Worm (Caenorhabditis elegans) whole organism, L4 larva: ENCODE results near the gene F35C11.3.

ENCODE experiments used
- F37D6.2 ChIP-seq: sonication (generic microtip); optimal IDR thresholded peaks from 2 replicates; lab custom pipeline; 2016; ENCODE audit warnings: mild to moderate bottlenecking, missing genetic modification characterization, missing compliant biosample characterization
- T26A8.4 ChIP-seq: fragments of 200-800 bp; sonication (Bioruptor generic); IDR thresholded peaks from 2 replicates; pipeline ENCODE4 v1.3.6; 2022; ENCODE audit warnings: missing genetic modification characterization, missing compliant biosample characterization
- Y105C5A.15 ChIP-seq: fragments of 200-800 bp; sonication (Bioruptor generic); IDR thresholded peaks from 2 replicates; pipeline ENCODE4 v1.3.6; 2022; ENCODE audit warnings: missing genetic modification characterization, missing compliant biosample characterization
- aha-1 ChIP-seq: fragments of 150-350 bp; peaks from one replicate; lab custom pipeline; 2014; ENCODE audit warnings: missing biosample characterization, missing genetic modification characterization
- aly-2 ChIP-seq: sonication (generic microtip); optimal IDR thresholded peaks from 2 replicates; lab custom pipeline; 2018; ENCODE audit warnings: missing biosample characterization, missing genetic modification characterization
- ama-1 ChIP-seq: fragments of 150-350 bp; optimal IDR thresholded peaks from 2 replicates; lab custom pipeline; 2014; ENCODE audit warnings: inconsistent platforms, mixed read lengths
- ceh-20 ChIP-seq: fragments of 200-800 bp; sonication (Bioruptor generic); IDR thresholded peaks from 2 replicates; pipeline ENCODE4 v1.3.6; 2022; ENCODE audit warnings: missing genetic modification reagents, missing genetic modification characterization, missing compliant biosample characterization
- ceh-28 ChIP-seq: fragments of 150-350 bp; optimal IDR thresholded peaks from 2 replicates; lab custom pipeline; 2014; ENCODE audit warnings: missing biosample characterization, missing genetic modification reagents, missing genetic modification characterization
- ceh-44 ChIP-seq: fragments of 200-800 bp; sonication (Bioruptor generic); IDR thresholded peaks from 2 replicates; pipeline ENCODE4 v1.3.6; 2022; ENCODE audit warnings: missing genetic modification reagents, missing genetic modification characterization, missing compliant biosample characterization
- ctbp-1 ChIP-seq: fragments of 200-800 bp; sonication (Bioruptor generic); IDR thresholded peaks from 2 replicates; pipeline ENCODE4 v1.3.6; 2022; ENCODE audit warnings: missing genetic modification reagents, missing genetic modification characterization, missing compliant biosample characterization
- dmd-9 ChIP-seq: fragments of 200-800 bp; sonication (Bioruptor generic); IDR thresholded peaks from 2 replicates; pipeline ENCODE4 v1.3.6; 2022; ENCODE audit warnings: missing genetic modification reagents, missing genetic modification characterization, missing compliant biosample characterization
- dpl-1 ChIP-seq: fragments of 150-350 bp; optimal IDR thresholded peaks from 2 replicates; lab custom pipeline; 2014; ENCODE audit warnings: missing biosample characterization, missing genetic modification reagents, missing genetic modification characterization
- egl-43 ChIP-seq: fragments of 200-800 bp; sonication (Bioruptor generic); IDR thresholded peaks from 2 replicates; pipeline ENCODE4 v1.3.6; 2022; ENCODE audit warnings: missing genetic modification reagents, missing genetic modification characterization, missing compliant biosample characterization
- lin-15B ChIP-seq: fragments of 150-350 bp; sonication (generic microtip); optimal IDR thresholded peaks from 3 replicates; lab custom pipeline; 2014; ENCODE audit warnings: missing biosample characterization, missing genetic modification characterization
- lin-29 ChIP-seq: fragments of 200-800 bp; sonication (Bioruptor generic); IDR thresholded peaks from 2 replicates; pipeline ENCODE4 v1.3.6; 2022; ENCODE audit warnings: missing genetic modification reagents, missing genetic modification characterization, missing compliant biosample characterization
- lir-3 ChIP-seq: sonication (generic microtip); optimal IDR thresholded peaks from 2 replicates; lab custom pipeline; 2016; ENCODE audit warnings: mild to moderate bottlenecking, missing genetic modification characterization, missing compliant biosample characterization
- madf-9 ChIP-seq: fragments of 200-800 bp; sonication (Bioruptor generic); conservative IDR thresholded peaks from 2 replicates; pipeline ENCODE4 v1.3.6; 2022; ENCODE audit warnings: missing genetic modification reagents, missing genetic modification characterization, missing compliant biosample characterization
- mdl-1 ChIP-seq, 2 experiments: fragments of 150-350 bp in 1 of 2; sonication (generic microtip) in 1 of 2; optimal IDR thresholded peaks; 2 replicates each; lab custom pipeline; 2014 to 2017; ENCODE audit warnings: missing biosample characterization in 2 of 2, missing genetic modification characterization in 2 of 2
- mes-2 ChIP-seq: sonication (generic microtip); optimal IDR thresholded peaks from 2 replicates; lab custom pipeline; 2016; ENCODE audit warnings: missing genotype, mild to moderate bottlenecking, missing genetic modification characterization, missing compliant biosample characterization; ENCODE audit not compliant: poor library complexity, severe bottlenecking
- nhr-102 ChIP-seq: sonication (generic microtip); optimal IDR thresholded peaks from 2 replicates; lab custom pipeline; 2016; ENCODE audit warnings: mild to moderate bottlenecking, missing genetic modification characterization, moderate library complexity, missing compliant biosample characterization
- nhr-25 ChIP-seq: sonication (generic microtip); optimal IDR thresholded peaks from 2 replicates; lab custom pipeline; 2017; ENCODE audit warnings: missing genetic modification characterization, mild to moderate bottlenecking, missing compliant biosample characterization, antibody characterized with exemption, moderate library complexity, borderline replicate concordance; ENCODE audit not compliant: insufficient read depth
- nhr-41 ChIP-seq: fragments of 200-800 bp; sonication (Bioruptor generic); IDR thresholded peaks from 2 replicates; pipeline ENCODE4 v1.3.6; 2022; ENCODE audit warnings: missing genetic modification reagents, missing genetic modification characterization, missing compliant biosample characterization
- pha-4 ChIP-seq, 2 experiments: fragments of 150-350 bp in 1 of 2; fragments of 200-800 bp in 1 of 2; sonication (Bioruptor generic) in 1 of 2; IDR thresholded peaks in 1 of 2; optimal IDR thresholded peaks in 1 of 2; 2 replicates each; pipeline versions ENCODE4 v1.3.6 to Lab custom; 2014 to 2022; ENCODE audit warnings: missing genetic modification characterization in 2 of 2, missing genetic modification reagents in 2 of 2, missing biosample characterization in 1 of 2, missing compliant biosample characterization in 1 of 2
- saeg-2 ChIP-seq: fragments of 200-800 bp; sonication (Bioruptor generic); IDR thresholded peaks from 2 replicates; pipeline ENCODE4 v1.3.6; 2022; ENCODE audit warnings: missing genetic modification reagents, missing genetic modification characterization, missing compliant biosample characterization
- set-16 ChIP-seq: fragments of 200-800 bp; sonication (Bioruptor generic); IDR thresholded peaks from 2 replicates; pipeline ENCODE4 v1.3.6; 2022; ENCODE audit warnings: missing genetic modification reagents, missing genetic modification characterization, missing compliant biosample characterization
- snpc-1.2 ChIP-seq: fragments of 200-800 bp; sonication (Bioruptor generic); IDR thresholded peaks from 2 replicates; pipeline ENCODE4 v1.3.6; 2022; ENCODE audit warnings: missing genetic modification reagents, missing genetic modification characterization, missing compliant biosample characterization
- snpc-4 ChIP-seq: fragments of 150-350 bp; optimal IDR thresholded peaks from 2 replicates; lab custom pipeline; 2014; ENCODE audit warnings: missing biosample characterization, missing genetic modification characterization
- spr-1 ChIP-seq: sonication (generic microtip); optimal IDR thresholded peaks from 2 replicates; lab custom pipeline; 2016; ENCODE audit warnings: mild to moderate bottlenecking, missing genetic modification characterization, missing compliant biosample characterization
- tag-97 ChIP-seq: fragments of 200-800 bp; sonication (Bioruptor generic); IDR thresholded peaks from 2 replicates; pipeline ENCODE4 v1.3.6; 2022; ENCODE audit warnings: missing genetic modification characterization, missing compliant biosample characterization
- tra-1 ChIP-seq: fragments of 200-800 bp; sonication (Bioruptor generic); IDR thresholded peaks from 2 replicates; pipeline ENCODE4 v1.3.6; 2022; ENCODE audit warnings: missing genetic modification reagents, missing genetic modification characterization, missing compliant biosample characterization
- unc-39 ChIP-seq: sonication (generic microtip); optimal IDR thresholded peaks from 2 replicates; lab custom pipeline; 2017; ENCODE audit warnings: missing biosample characterization, missing genetic modification characterization
- unc-62 ChIP-seq, 3 experiments: fragments of 150-350 bp in 1 of 3; sonication (generic microtip); optimal IDR thresholded peaks in 2 of 3; peaks in 1 of 3; 1 replicate in 1 of 3; 2 replicates in 2 of 3; lab custom pipeline; 2014 to 2017; ENCODE audit warnings: missing biosample characterization in 3 of 3, missing genetic modification characterization in 3 of 3, missing genetic modification reagents in 3 of 3, missing genotype in 1 of 3
- zag-1 ChIP-seq: fragments of 150-350 bp; optimal IDR thresholded peaks from 2 replicates; lab custom pipeline; 2014; ENCODE audit warnings: missing biosample characterization, missing genetic modification characterization
- zfp-2 ChIP-seq: sonication (generic microtip); optimal IDR thresholded peaks from 2 replicates; lab custom pipeline; 2016; ENCODE audit warnings: mild to moderate bottlenecking, missing genetic modification characterization, missing compliant biosample characterization

F35C11.3 gene

ce11 chrII:8246476-8246875, at the start of gene F35C11.3:
Gene F35C11.3, plus strand, starts transcription at chrII:8246776.
- TF ChIP-seq lin-15B (tag; lab: Kevin White, UChicago), result no peak
- no peak for TF ChIP-seq nhr-41 (GFP tag; lab: Robert Waterston, UW)
- no peak for TF ChIP-seq mes-2
- no peak for TF ChIP-seq mdl-1 (tag; optimal IDR thresholded peaks at IDR 0.05; lab: Kevin White, UChicago)
- no peak for TF ChIP-seq ctbp-1 (GFP tag; lab: Robert Waterston, UW)
- TF ChIP-seq dmd-9, result no peak
- no peak for TF ChIP-seq zag-1 (tag; lab: Kevin White, UChicago)
- no peak for TF ChIP-seq ama-1 (lab: Kevin White, UChicago)
- TF ChIP-seq nhr-102 (tag; lab: Kevin White, UChicago), result no peak
- TF ChIP-seq nhr-25 (tag; lab: Kevin White, UChicago), result no peak
- TF ChIP-seq spr-1, result no peak
- TF ChIP-seq ceh-28, result no peak
- no peak for TF ChIP-seq lin-29 (GFP tag; lab: Robert Waterston, UW)
- TF ChIP-seq aha-1 (tag; lab: Kevin White, UChicago), result no peak
- TF ChIP-seq tra-1 (GFP tag; lab: Robert Waterston, UW), result no peak
- no peak for TF ChIP-seq T26A8.4 (GFP tag; lab: Robert Waterston, UW)
- no peak for TF ChIP-seq dpl-1 (GFP tag; lab: Kevin White, UChicago)

DNA sequence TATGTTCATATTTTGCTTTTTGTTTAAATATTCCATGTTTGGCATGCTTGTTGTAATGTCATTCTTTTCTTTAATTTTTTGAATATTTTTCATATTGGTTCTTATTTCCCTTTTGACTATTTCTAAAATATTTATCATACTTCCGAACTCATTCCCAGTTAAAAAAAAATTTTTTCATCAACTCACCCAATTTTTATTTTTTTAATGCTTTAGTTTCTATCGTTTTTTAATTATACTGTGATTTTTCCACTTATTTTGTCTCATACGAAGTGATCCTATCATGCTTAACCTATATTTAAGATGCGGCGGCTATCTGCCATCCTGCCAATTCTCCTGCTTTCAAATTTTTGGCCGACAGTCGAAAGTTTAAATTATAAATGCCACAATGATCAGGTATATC, 48.1 kb upstream of the F35C11.3 start, which contains the start of gene qua-1:
Gene qua-1, plus strand, starts transcription at position 301 of the 400 bp plus-strand sequence.
- TF ChIP-seq unc-62 (GFP tag; optimal IDR thresholded peaks at IDR 0.05 in 1 of 2; lab: Kevin White, UChicago) (no peak), unc-62 (tag; optimal IDR thresholded peaks at IDR 0.05; lab: Kevin White, UChicago) (no peak), zag-1 (tag; lab: Kevin White, UChicago) (no peak), ctbp-1 (GFP tag; lab: Robert Waterston, UW) (no peak), ceh-28 (no peak), unc-39 (tag; lab: Kevin White, UChicago) (no peak), egl-43 (GFP tag; lab: Robert Waterston, UW) (no peak), Y105C5A.15 (GFP tag; lab: Robert Waterston, UW) (no peak), set-16 (GFP tag; lab: Robert Waterston, UW) (no peak), lir-3 (no peak), aha-1 (tag; lab: Kevin White, UChicago) (no peak), ceh-20 (GFP tag; lab: Robert Waterston, UW) (no peak), mes-2 (no peak), madf-9 (GFP tag; lab: Robert Waterston, UW) (no peak), dmd-9 (no peak), zfp-2 (tag; lab: Kevin White, UChicago) (no peak)

- TF ChIP-seq ceh-44 (GFP tag; lab: Robert Waterston, UW), result no peak
- no peak for TF ChIP-seq nhr-25 (tag; lab: Kevin White, UChicago)
- no peak for TF ChIP-seq tag-97 (GFP tag; lab: Robert Waterston, UW)
- TF ChIP-seq ama-1 (lab: Kevin White, UChicago), result no peak
- no peak for TF ChIP-seq snpc-4 (tag; lab: Kevin White, UChicago)
- peak; percentile 78 for TF ChIP-seq aha-1 (tag; lab: Kevin White, UChicago)
- TF ChIP-seq snpc-1.2 (GFP tag; lab: Robert Waterston, UW), result no peak
- no peak for TF ChIP-seq lir-3
Measured at ce11 chrII:8199803-8200202, 46.8 kb upstream of the F35C11.3 start.

DNA sequence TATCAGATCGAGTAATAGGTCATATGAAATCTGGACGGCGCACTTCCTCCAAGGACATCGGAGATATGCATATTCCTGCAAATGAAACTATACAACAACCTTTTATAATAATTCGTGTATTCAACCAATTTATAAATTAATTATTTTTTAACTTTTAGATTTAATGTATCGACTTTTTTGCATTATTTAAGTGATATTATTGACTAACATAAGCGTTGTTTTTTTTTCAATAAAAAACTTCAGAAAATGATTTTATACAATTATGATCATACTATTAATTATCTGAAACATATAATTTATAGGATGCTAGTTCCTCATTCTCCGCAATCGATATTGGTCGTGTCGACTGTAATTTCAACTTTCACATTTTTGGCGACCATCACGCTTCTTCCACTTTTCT, 42.5 kb upstream of the F35C11.3 start, which contains the start of gene col-76:
Gene col-76, plus strand, starts transcription at position 301 of the 400 bp plus-strand sequence.
- TF ChIP-seq tag-97 (GFP tag; lab: Robert Waterston, UW), result no peak
- no peak for TF ChIP-seq spr-1
- no peak for TF ChIP-seq unc-39 (tag; lab: Kevin White, UChicago)
- TF ChIP-seq madf-9 (GFP tag; lab: Robert Waterston, UW), result no peak
- no peak for TF ChIP-seq pha-4 (GFP tag; IDR thresholded peaks at IDR 0.05; lab: Robert Waterston, UW)
- no peak for TF ChIP-seq pha-4 (tag; optimal IDR thresholded peaks at IDR 0.05; lab: Kevin White, UChicago)
- TF ChIP-seq F37D6.2 (tag; lab: Kevin White, UChicago), result no peak
- no peak for TF ChIP-seq saeg-2 (GFP tag; lab: Robert Waterston, UW)
- TF ChIP-seq egl-43 (GFP tag; lab: Robert Waterston, UW), result no peak
- no peak for TF ChIP-seq aly-2 (tag; lab: Kevin White, UChicago)
